Worm (Caenorhabditis elegans): Measurements from ENCODE around the gene lin-29.

The lin-29 gene

DNA sequence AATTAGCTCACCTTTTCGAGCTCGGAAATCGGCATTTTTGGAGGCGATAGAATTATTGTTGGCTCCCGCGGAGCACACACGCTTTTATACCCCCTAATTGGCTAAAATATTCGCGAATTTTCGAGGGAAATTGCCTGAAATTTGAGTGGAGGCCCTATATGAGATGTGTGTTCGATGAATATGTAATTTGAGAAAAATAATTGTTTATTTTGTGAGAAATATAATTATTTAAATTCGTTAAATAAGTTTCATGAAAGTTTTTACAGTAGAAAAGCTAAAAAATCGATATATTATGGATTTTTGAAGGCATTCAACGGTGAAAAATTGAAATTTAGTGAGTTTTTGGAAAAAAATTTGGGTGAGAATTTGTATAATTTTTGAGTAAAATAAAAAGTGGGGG is 38.5 kb upstream of the lin-29 start, which contains the start of gene acbp-6:
TSS of gene acbp-6 (minus strand) at position 101 of the 400 bp plus-strand sequence.
- TF ChIP-seq nhr-76 (tag; optimal IDR thresholded peaks at IDR 0.05): no peak
- no peak for TF ChIP-seq lin-13 (tag; optimal IDR thresholded peaks at IDR 0.05)
- no peak for TF ChIP-seq ham-2 (GFP tag; optimal IDR thresholded peaks at IDR 0.05)
- TF ChIP-seq bed-3 (GFP tag; optimal IDR thresholded peaks at IDR 0.05): no peak
- TF ChIP-seq drap-1 (GFP tag; optimal IDR thresholded peaks at IDR 0.05): no peak
- no peak for TF ChIP-seq cnd-1 (tag; optimal IDR thresholded peaks at IDR 0.05)

- TF ChIP-seq pha-4 (tag; optimal IDR thresholded peaks at IDR 0.05) (no peak), hlh-1 (tag; optimal IDR thresholded peaks at IDR 0.05) (no peak), zip-8 (tag; optimal IDR thresholded peaks at IDR 0.05) (no peak), mep-1 (tag; optimal IDR thresholded peaks at IDR 0.05) (no peak), nhr-76 (tag; optimal IDR thresholded peaks at IDR 0.05) (no peak), ces-1 (GFP tag; optimal IDR thresholded peaks at IDR 0.05) (no peak), ham-2 (GFP tag; optimal IDR thresholded peaks at IDR 0.05) (no peak), mab-5 (tag; optimal IDR thresholded peaks at IDR 0.05) (no peak), elt-3 (tag; optimal IDR thresholded peaks at IDR 0.05) (no peak), nhr-2 (tag; optimal IDR thresholded peaks at IDR 0.05) (no peak), bed-3 (GFP tag; optimal IDR thresholded peaks at IDR 0.05) (no peak), snpc-4 (tag; optimal IDR thresholded peaks at IDR 0.05) (no peak), cnd-1 (tag; optimal IDR thresholded peaks at IDR 0.05) (no peak), flh-1 (GFP tag; optimal IDR thresholded peaks at IDR 0.05) (no peak), mls-2 (tag; optimal IDR thresholded peaks at IDR 0.05) (no peak), nhr-12 (tag; optimal IDR thresholded peaks at IDR 0.05) (no peak), ceh-39 (tag; optimal IDR thresholded peaks at IDR 0.05) (no peak)
Measured at ce11 chrII:11972266-11972665, 37.1 kb upstream of the lin-29 start.

DNA sequence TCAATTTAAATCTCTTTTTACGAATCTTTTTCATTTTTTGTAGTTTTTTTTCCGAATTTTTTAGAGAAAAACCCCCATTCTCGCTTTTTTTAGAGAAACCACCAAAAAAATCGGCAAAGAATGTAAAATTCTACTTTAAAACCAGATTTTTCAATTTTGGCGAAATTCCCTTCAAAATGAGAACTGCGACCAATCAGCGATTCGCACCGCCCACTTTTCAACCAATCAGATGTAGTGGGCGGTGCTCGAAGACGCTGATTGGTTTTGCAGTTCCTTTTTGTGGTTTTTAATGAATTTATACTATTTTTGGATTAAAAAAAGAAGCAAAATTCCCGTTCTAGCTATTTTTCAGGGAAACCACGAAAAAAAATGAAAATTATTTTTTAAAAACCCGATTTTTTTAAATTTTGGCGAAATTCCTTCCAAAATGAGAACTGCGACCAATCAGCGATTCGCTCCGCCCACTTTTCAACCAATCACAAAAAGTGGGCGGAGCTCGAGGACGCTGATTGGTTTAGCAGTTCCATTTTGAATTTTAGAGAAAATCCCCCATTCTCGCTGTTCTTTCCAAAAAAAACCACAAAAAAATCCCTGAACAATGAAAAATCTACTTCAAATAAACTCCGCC is 36.0 kb upstream of the lin-29 start:
- TF ChIP-seq mab-5 (tag; optimal IDR thresholded peaks at IDR 0.05) (no peak), mls-2 (tag; optimal IDR thresholded peaks at IDR 0.05) (no peak), pha-4 (tag; optimal IDR thresholded peaks at IDR 0.05) (no peak), lin-32 (GFP tag; optimal IDR thresholded peaks at IDR 0.05) (no peak), lsy-2 (tag; optimal IDR thresholded peaks at IDR 0.05) (no peak), tbx-8 (GFP tag; optimal IDR thresholded peaks at IDR 0.05) (no peak), sem-2 (GFP tag; optimal IDR thresholded peaks at IDR 0.05) (no peak), unc-39 (tag; optimal IDR thresholded peaks at IDR 0.05) (no peak), ztf-11 (tag; optimal IDR thresholded peaks at IDR 0.05) (no peak), unc-62 (GFP tag; optimal IDR thresholded peaks at IDR 0.05) (no peak), mep-1 (tag; optimal IDR thresholded peaks at IDR 0.05) (no peak), bed-3 (GFP tag; optimal IDR thresholded peaks at IDR 0.05) (no peak), cnd-1 (tag; optimal IDR thresholded peaks at IDR 0.05) (no peak), flh-1 (GFP tag; optimal IDR thresholded peaks at IDR 0.05) (no peak), snpc-4 (tag; optimal IDR thresholded peaks at IDR 0.05) (no peak)

DNA sequence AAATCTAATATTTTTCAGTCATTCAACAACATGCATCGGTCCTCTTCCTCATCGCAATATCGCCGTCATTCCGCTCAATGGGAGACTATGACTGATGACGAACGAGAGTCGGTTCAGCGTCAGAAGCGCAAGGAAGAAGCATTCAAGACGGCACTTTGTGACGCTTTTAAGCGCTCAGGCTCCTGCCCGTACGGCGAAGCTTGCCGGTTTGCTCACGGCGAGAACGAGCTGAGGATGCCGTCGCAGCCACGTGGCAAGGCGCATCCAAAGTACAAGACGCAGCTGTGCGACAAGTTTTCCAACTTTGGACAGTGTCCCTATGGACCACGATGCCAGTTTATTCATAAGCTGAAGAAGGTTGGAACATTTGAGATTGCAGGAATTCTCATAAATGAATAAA is 33.9 kb upstream of the lin-29 start:
- TF ChIP-seq blmp-1 (tag; optimal IDR thresholded peaks at IDR 0.05) (no peak), zip-8 (tag; optimal IDR thresholded peaks at IDR 0.05) (no peak), nhr-28 (tag; optimal IDR thresholded peaks at IDR 0.05) (no peak), flh-1 (GFP tag; optimal IDR thresholded peaks at IDR 0.05) (no peak), nhr-237 (tag; optimal IDR thresholded peaks at IDR 0.05) (no peak), elt-3 (tag; optimal IDR thresholded peaks at IDR 0.05) (no peak), nhr-76 (tag; optimal IDR thresholded peaks at IDR 0.05) (no peak), hlh-1 (tag; optimal IDR thresholded peaks at IDR 0.05) (no peak), unc-39 (tag; optimal IDR thresholded peaks at IDR 0.05) (no peak)

- TF ChIP-seq elt-3 (tag; optimal IDR thresholded peaks at IDR 0.05) (no peak), ceh-83 (GFP tag; optimal IDR thresholded peaks at IDR 0.05) (no peak), unc-62 (GFP tag; optimal IDR thresholded peaks at IDR 0.05) (no peak), lin-32 (GFP tag; optimal IDR thresholded peaks at IDR 0.05) (no peak), nhr-237 (tag; optimal IDR thresholded peaks at IDR 0.05) (no peak), sem-2 (GFP tag; optimal IDR thresholded peaks at IDR 0.05) (no peak), ces-1 (GFP tag; optimal IDR thresholded peaks at IDR 0.05) (no peak), elt-1 (tag; optimal IDR thresholded peaks at IDR 0.05; ENCODE audit: borderline replicate concordance, insufficient read depth) (no peak), pha-4 (tag; optimal IDR thresholded peaks at IDR 0.05) (no peak)
Measured at ce11 chrII:11968275-11968674, 33.1 kb upstream of the lin-29 start, which contains the start of gene mex-1. TSS of gene mex-1 (plus strand) at chrII:11968637.
